Comparison of ENCODE assay signal across 3 worm cellular contexts in the genomic region with DNA sequence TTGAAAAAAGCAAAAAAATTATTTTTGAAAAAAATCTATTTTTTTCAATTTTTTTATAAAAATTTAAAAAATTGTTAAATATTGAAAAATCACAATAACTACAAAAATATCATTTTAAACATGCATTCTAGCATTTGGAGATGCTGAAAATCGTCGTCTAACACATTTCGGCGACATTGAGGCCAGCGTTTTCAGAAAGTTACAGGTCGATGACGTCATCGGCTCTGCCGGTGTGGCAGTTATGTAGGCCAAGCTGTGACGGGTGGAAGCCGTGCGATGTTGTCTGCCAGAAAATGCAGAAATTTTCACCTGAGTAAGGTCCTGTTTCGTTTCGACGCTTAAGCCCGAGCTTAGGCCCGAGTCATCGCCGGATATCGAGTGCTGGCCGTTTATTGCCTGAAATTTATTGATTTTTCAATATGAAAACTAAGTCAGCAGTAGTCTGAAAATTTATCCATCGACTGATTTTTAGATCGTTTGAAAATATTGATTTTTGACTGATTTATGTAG.
TF ChIP-seq lines count a peak whose summit lies in the region.

A gene (minus strand): TSS at position 51 of the 510 bp plus-strand sequence.

TF ChIP-seq in whole organism, L4 larva, 104 proteins besides CTCF, POLR2A, EP300 and RAD21:
- no peak for TF ChIP-seq pqm-1 (tag; optimal IDR thresholded peaks at IDR 0.05; lab: Kevin White, UChicago)
- TF ChIP-seq egl-43 (GFP tag; IDR thresholded peaks at IDR 0.05; lab: Robert Waterston, UW) = 0 out of 2 replicates have a peak, but pooled peaks have one; percentile 9
- peak in 1 of 2 experiments; percentile 95 for TF ChIP-seq unc-62 (GFP tag; optimal IDR thresholded peaks at IDR 0.05 in 1 of 2; lab: Kevin White, UChicago)
- TF ChIP-seq unc-62 (tag; optimal IDR thresholded peaks at IDR 0.05; lab: Kevin White, UChicago) = no peak

TF ChIP-seq in whole organism, midembryonic, 9 proteins besides CTCF, POLR2A, EP300 and RAD21:
- 0 out of 2 replicates have a peak, but pooled peaks have one; percentile 7 for TF ChIP-seq T22C8.4 (GFP tag; IDR thresholded peaks at IDR 0.05; lab: Robert Waterston, UW)
- TF ChIP-seq ref-1 (GFP tag; conservative IDR thresholded peaks at IDR 0.05; lab: Robert Waterston, UW) = no peak

TF ChIP-seq in whole organism, mixed stage, embryonic, 35 proteins besides CTCF, POLR2A, EP300 and RAD21:
- peak; percentile 40 for TF ChIP-seq zip-8 (tag; optimal IDR thresholded peaks at IDR 0.05; lab: Kevin White, UChicago)
- TF ChIP-seq nhr-12 (tag; optimal IDR thresholded peaks at IDR 0.05; lab: Kevin White, UChicago) = no peak
- no peak for TF ChIP-seq hlh-1 (tag; optimal IDR thresholded peaks at IDR 0.05; lab: Kevin White, UChicago)
- no peak for TF ChIP-seq mab-5 (tag; optimal IDR thresholded peaks at IDR 0.05; lab: Kevin White, UChicago)
- no peak for TF ChIP-seq nhr-2 (tag; optimal IDR thresholded peaks at IDR 0.05; lab: Kevin White, UChicago)
